Worm (Caenorhabditis elegans): Measurements from ENCODE around the gene amdh-1.

DNA sequence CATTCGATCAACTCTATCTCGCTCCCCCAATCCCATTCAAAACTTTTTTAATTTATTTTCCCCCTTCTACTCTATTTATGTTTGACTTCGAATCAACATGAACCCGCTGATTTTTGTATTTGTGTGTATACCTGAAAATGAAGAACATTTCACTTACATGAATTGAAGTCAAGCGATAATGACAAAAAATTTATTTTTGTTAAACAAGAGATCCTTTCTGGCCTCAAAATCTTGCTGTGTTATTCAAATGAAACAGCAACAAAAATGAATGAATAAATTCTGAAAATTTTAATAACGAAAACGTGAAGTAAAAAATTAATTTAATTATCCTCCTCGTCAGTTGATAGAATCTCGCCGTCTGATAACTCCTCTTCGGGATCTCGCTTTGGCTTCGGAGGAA lies 49.2 kb upstream of the amdh-1 start:
- TF ChIP-seq unc-62 (GFP tag; optimal IDR thresholded peaks at IDR 0.05): no peak
- no peak for TF ChIP-seq ceh-16 (tag; optimal IDR thresholded peaks at IDR 0.05)
- no peak for TF ChIP-seq fos-1 (tag; optimal IDR thresholded peaks at IDR 0.05)
- TF ChIP-seq fkh-10 (GFP tag; optimal IDR thresholded peaks at IDR 0.05): no peak
- TF ChIP-seq nhr-12 (tag; optimal IDR thresholded peaks at IDR 0.05): no peak
- no peak for TF ChIP-seq ztf-11 (tag; optimal IDR thresholded peaks at IDR 0.05)
- TF ChIP-seq R02D3.7 (tag; optimal IDR thresholded peaks at IDR 0.05): no peak
- TF ChIP-seq fkh-2 (tag; optimal IDR thresholded peaks at IDR 0.05): no peak
- TF ChIP-seq aly-2 (tag; optimal IDR thresholded peaks at IDR 0.05): no peak
- no peak for TF ChIP-seq ceh-9 (tag; optimal IDR thresholded peaks at IDR 0.05)
